Worm (Caenorhabditis elegans): Measurements from ENCODE around the gene Y41C4A.21.

DNA sequence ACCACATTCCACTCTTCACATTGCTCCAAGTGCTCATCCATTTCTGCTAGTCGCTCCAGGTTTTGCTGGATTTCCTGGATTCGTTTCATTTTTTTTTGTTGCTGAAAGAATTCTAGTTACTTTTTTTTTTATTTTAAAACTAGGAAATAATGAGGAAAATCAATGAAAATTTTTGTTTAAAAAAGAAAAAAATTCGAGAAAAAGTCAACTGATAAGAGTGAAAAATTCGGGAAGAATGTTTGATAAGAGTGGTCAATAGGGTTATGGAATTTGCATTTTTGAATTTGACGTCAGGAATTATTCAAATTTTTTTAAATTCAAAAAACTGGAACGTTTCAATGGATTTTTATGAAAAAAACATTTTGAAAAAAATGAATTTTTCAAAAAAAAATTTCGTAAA lies 5.6 kb upstream of the Y41C4A.21 start, which contains the start of gene Y41C4A.12:
- TF ChIP-seq ces-1 (GFP tag; optimal IDR thresholded peaks at IDR 0.05) (no peak), cnd-1 (tag; optimal IDR thresholded peaks at IDR 0.05) (no peak), flh-1 (GFP tag; optimal IDR thresholded peaks at IDR 0.05) (no peak), elt-1 (tag; optimal IDR thresholded peaks at IDR 0.05; ENCODE audit: borderline replicate concordance, insufficient read depth) (no peak), mep-1 (tag; optimal IDR thresholded peaks at IDR 0.05) (no peak), snpc-4 (tag; optimal IDR thresholded peaks at IDR 0.05) (no peak), unc-39 (tag; optimal IDR thresholded peaks at IDR 0.05) (no peak), unc-62 (GFP tag; optimal IDR thresholded peaks at IDR 0.05) (no peak), nhr-237 (tag; optimal IDR thresholded peaks at IDR 0.05) (no peak), lsy-2 (tag; optimal IDR thresholded peaks at IDR 0.05) (no peak), ztf-11 (tag; optimal IDR thresholded peaks at IDR 0.05) (no peak), bed-3 (GFP tag; optimal IDR thresholded peaks at IDR 0.05) (no peak)

Data from whole organism, mixed stage, embryonic.